Worm (Caenorhabditis elegans) whole organism, early embryonic: ENCODE measurements around the gene str-116.

Source experiments
- B0310.2 ChIP-seq: sonication (generic microtip); optimal IDR thresholded peaks from 2 replicates; lab custom pipeline; 2016; ENCODE audit warnings: mild to moderate bottlenecking, missing genetic modification characterization, missing compliant biosample characterization
- ama-1 ChIP-seq: fragments of 150-350 bp; optimal IDR thresholded peaks from 2 replicates; lab custom pipeline; 2014
- ceh-13 ChIP-seq: fragments of 200-800 bp; sonication (Bioruptor generic); optimal IDR thresholded peaks from 2 replicates; lab custom pipeline; 2018; ENCODE audit warnings: mild to moderate bottlenecking, missing genetic modification characterization, missing compliant biosample characterization
- ets-7 ChIP-seq: sonication (generic microtip); optimal IDR thresholded peaks from 2 replicates; lab custom pipeline; 2016; ENCODE audit warnings: missing genotype, missing genetic modification characterization, missing compliant biosample characterization
- flt-1 ChIP-seq: fragments of 200-800 bp; sonication (Bioruptor generic); IDR thresholded peaks from 2 replicates; pipeline ENCODE4 v1.3.6; 2022; ENCODE audit warnings: missing genetic modification characterization, missing compliant biosample characterization
- hmbx-1 ChIP-seq: sonication (generic microtip); optimal IDR thresholded peaks from 2 replicates; lab custom pipeline; 2016; ENCODE audit warnings: mild to moderate bottlenecking, missing genetic modification characterization, missing compliant biosample characterization
- pes-1 ChIP-seq: fragments of 200-800 bp; sonication (Bioruptor generic); IDR thresholded peaks from 2 replicates; pipeline ENCODE4 v1.3.6; 2022; ENCODE audit warnings: missing genetic modification reagents, missing genetic modification characterization, missing compliant biosample characterization
- tbx-11 ChIP-seq: fragments of 200-800 bp; sonication (Bioruptor generic); IDR thresholded peaks from 2 replicates; pipeline ENCODE4 v1.3.6; 2022; ENCODE audit warnings: missing genetic modification characterization, missing compliant biosample characterization
- tra-4 ChIP-seq: sonication (generic microtip); optimal IDR thresholded peaks from 2 replicates; lab custom pipeline; 2017; ENCODE audit warnings: missing genetic modification characterization, missing compliant biosample characterization

- no peak for TF ChIP-seq ama-1 (lab: Kevin White, UChicago)
- TF ChIP-seq B0310.2 = no peak
- no peak for TF ChIP-seq tbx-11 (GFP tag; lab: Robert Waterston, UW)
- TF ChIP-seq flt-1 (GFP tag; lab: Robert Waterston, UW) = no peak
- no peak for TF ChIP-seq tra-4 (tag; lab: Kevin White, UChicago)
- TF ChIP-seq pes-1 (GFP tag; lab: Robert Waterston, UW) = no peak
- TF ChIP-seq ceh-13 (GFP tag; lab: Kevin White, UChicago) = no peak
- TF ChIP-seq hmbx-1 = no peak
- TF ChIP-seq ets-7 (tag; lab: Kevin White, UChicago) = no peak
Measured at ce11 chrV:11290888-11291287, 24.1 kb downstream of the str-116 start, which contains the start of gene C03E10.1.
